Fruit fly (Drosophila melanogaster): ENCODE measurements around the gene CG14082.

CG14082 gene

dm6 chr3L:19097665-19098082 is 41.1 kb downstream of the CG14082 start, which contains the start of the genes Naxd and CG14079:
Naxd (minus strand) TSS chr3L:19097709.
CG14079 (plus strand) TSS chr3L:19097999.
- TF ChIP-seq dmrt93B (GFP tag; optimal IDR thresholded peaks at IDR 0.05): no peak
- TF ChIP-seq Mio (GFP tag; optimal IDR thresholded peaks at IDR 0.05): no peak
- TF ChIP-seq psq (GFP tag; optimal IDR thresholded peaks at IDR 0.05): peak; percentile 73
- TF ChIP-seq Dif (GFP tag; optimal IDR thresholded peaks at IDR 0.05; ENCODE audit: partially characterized antibody): no peak
- peak; percentile 24 for TF ChIP-seq GATAd (GFP tag; optimal IDR thresholded peaks at IDR 0.05)
- TF ChIP-seq N (GFP tag; optimal IDR thresholded peaks at IDR 0.05): no peak
- no peak for TF ChIP-seq Myc (optimal IDR thresholded peaks at IDR 0.05)
- TF ChIP-seq CrebA (GFP tag; optimal IDR thresholded peaks at IDR 0.05; ENCODE audit: borderline replicate concordance): no peak
- TF ChIP-seq Hnf4 (GFP tag; optimal IDR thresholded peaks at IDR 0.05): peak; percentile 83
- TF ChIP-seq rgr (GFP tag; optimal IDR thresholded peaks at IDR 0.05): peak; percentile 89
- TF ChIP-seq sage (GFP tag; optimal IDR thresholded peaks at IDR 0.05): peak; percentile 19
- peak; percentile 26 for TF ChIP-seq sv (GFP tag; optimal IDR thresholded peaks at IDR 0.05)
- no peak for TF ChIP-seq usp (GFP tag; optimal IDR thresholded peaks at IDR 0.05)
- TF ChIP-seq lola (GFP tag; optimal IDR thresholded peaks at IDR 0.05): no peak
- TF ChIP-seq brk (GFP tag; optimal IDR thresholded peaks at IDR 0.05): no peak
- TF ChIP-seq Rel (GFP tag; optimal IDR thresholded peaks at IDR 0.05): no peak
- TF ChIP-seq Rel (tag; optimal IDR thresholded peaks at IDR 0.05): no peak
- no peak for TF ChIP-seq tai (GFP tag; optimal IDR thresholded peaks at IDR 0.05)
- peak; percentile 10 for TF ChIP-seq jim (GFP tag; optimal IDR thresholded peaks at IDR 0.05)
- no peak for TF ChIP-seq Abd-B (GFP tag; optimal IDR thresholded peaks at IDR 0.05)
- TF ChIP-seq woc (GFP tag; optimal IDR thresholded peaks at IDR 0.05): peak; percentile 26
- TF ChIP-seq foxo (GFP tag; optimal IDR thresholded peaks at IDR 0.05): peak in 1 of 2 experiments; percentile 90
- no peak for TF ChIP-seq CG32264 (GFP tag; optimal IDR thresholded peaks at IDR 0.05)
- peak; percentile 64 for TF ChIP-seq ey (GFP tag; optimal IDR thresholded peaks at IDR 0.05)
- TF ChIP-seq Sp1 (GFP tag; optimal IDR thresholded peaks at IDR 0.05): peak; percentile 62
- TF ChIP-seq dl (GFP tag; optimal IDR thresholded peaks at IDR 0.05; ENCODE audit: insufficient read depth in 1 of 2, partially characterized antibody in 2 of 2): no peak
- TF ChIP-seq Hr83 (GFP tag; optimal IDR thresholded peaks at IDR 0.05; ENCODE audit: poor library complexity, severe bottlenecking): peak; percentile 42
- TF ChIP-seq Dfd (GFP tag; optimal IDR thresholded peaks at IDR 0.05): no peak
- peak; percentile 78 for TF ChIP-seq h (GFP tag; optimal IDR thresholded peaks at IDR 0.05)
- TF ChIP-seq HLH106 (tag; optimal IDR thresholded peaks at IDR 0.05): peak; percentile 78
- TF ChIP-seq Hr78 (GFP tag; optimal IDR thresholded peaks at IDR 0.05): no peak
- peak; percentile 71 for TF ChIP-seq fru (GFP tag; optimal IDR thresholded peaks at IDR 0.05)
- peak; percentile 47 for TF ChIP-seq CG9705 (GFP tag; optimal IDR thresholded peaks at IDR 0.05)
- TF ChIP-seq Jra (GFP tag; optimal IDR thresholded peaks at IDR 0.05): peak; percentile 41
- TF ChIP-seq br (GFP tag; optimal IDR thresholded peaks at IDR 0.05): peak; percentile 63
- no peak for TF ChIP-seq Vsx2 (GFP tag; optimal IDR thresholded peaks at IDR 0.05; ENCODE audit: partially characterized antibody)
- peak; percentile 77 for TF ChIP-seq OdsH (GFP tag; optimal IDR thresholded peaks at IDR 0.05)
- peak; percentile 19 for TF ChIP-seq dsf (GFP tag; optimal IDR thresholded peaks at IDR 0.05; ENCODE audit: borderline replicate concordance)
- no peak for TF ChIP-seq pan (optimal IDR thresholded peaks at IDR 0.05)

dm6 chr3L:19097102-19097501 is 41.7 kb downstream of the CG14082 start:
- TF ChIP-seq CG32264 (GFP tag; optimal IDR thresholded peaks at IDR 0.05): no peak
- TF ChIP-seq Dfd (GFP tag; optimal IDR thresholded peaks at IDR 0.05): peak; percentile 59

DNA sequence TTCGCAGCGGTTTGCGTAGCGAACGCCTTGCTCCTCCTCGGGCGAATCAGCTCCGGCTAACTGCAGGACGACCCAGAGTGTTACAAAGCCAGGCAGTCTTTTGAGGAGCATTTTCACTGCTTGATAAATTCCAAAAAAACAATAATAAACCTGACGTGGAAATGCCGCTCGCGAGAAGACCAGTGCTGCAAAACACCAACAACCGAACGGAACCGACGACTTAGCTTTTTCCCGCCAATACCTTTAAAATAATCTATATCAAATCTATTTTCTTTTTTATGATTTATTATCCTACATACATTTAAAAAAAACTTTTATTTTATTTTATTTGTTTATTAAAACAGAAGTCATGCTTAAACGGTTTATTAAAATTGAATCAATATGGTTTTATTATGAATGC is 42.7 kb downstream of the CG14082 start, which contains the start of gene CNPYb:
Gene CNPYb (minus strand): TSS at position 186 of the 400 bp plus-strand sequence.
- TF ChIP-seq sage (GFP tag; optimal IDR thresholded peaks at IDR 0.05) (peak; percentile 47), Sp1 (GFP tag; optimal IDR thresholded peaks at IDR 0.05) (peak; percentile 21), Rel (GFP tag; optimal IDR thresholded peaks at IDR 0.05) (no peak), Rel (tag; optimal IDR thresholded peaks at IDR 0.05) (no peak), br (GFP tag; optimal IDR thresholded peaks at IDR 0.05) (no peak), Myc (optimal IDR thresholded peaks at IDR 0.05) (peak; percentile 72), CG9705 (GFP tag; optimal IDR thresholded peaks at IDR 0.05) (peak; percentile 6), sv (GFP tag; optimal IDR thresholded peaks at IDR 0.05) (no peak), dsf (GFP tag; optimal IDR thresholded peaks at IDR 0.05; ENCODE audit: borderline replicate concordance) (no peak), woc (GFP tag; optimal IDR thresholded peaks at IDR 0.05) (peak; percentile 34)

Measured in whole organism, wandering third instar larva.